Fruit fly (Drosophila melanogaster): ENCODE measurements around the gene prg.

The prg gene

dm6 chr2L:8433512-8433911 is 30.8 kb upstream of the prg start, which contains the start of gene grk:
Gene grk (minus strand): TSS chr2L:8433598.
- TF ChIP-seq Dif (GFP tag; optimal IDR thresholded peaks at IDR 0.05; ENCODE audit: partially characterized antibody) (peak; percentile 22), CG32264 (GFP tag; optimal IDR thresholded peaks at IDR 0.05) (no peak), Abd-B (GFP tag; optimal IDR thresholded peaks at IDR 0.05) (no peak)

- TF ChIP-seq pan (optimal IDR thresholded peaks at IDR 0.05) (no peak), sage (GFP tag; optimal IDR thresholded peaks at IDR 0.05) (no peak), CrebA (GFP tag; optimal IDR thresholded peaks at IDR 0.05; ENCODE audit: borderline replicate concordance) (no peak), woc (GFP tag; optimal IDR thresholded peaks at IDR 0.05) (no peak), foxo (GFP tag; optimal IDR thresholded peaks at IDR 0.05) (no peak), dl (GFP tag; optimal IDR thresholded peaks at IDR 0.05; ENCODE audit: insufficient read depth in 1 of 2, partially characterized antibody in 2 of 2) (no peak), Hr83 (GFP tag; optimal IDR thresholded peaks at IDR 0.05; ENCODE audit: poor library complexity, severe bottlenecking) (peak; percentile 87), ey (GFP tag; optimal IDR thresholded peaks at IDR 0.05) (no peak), HLH106 (tag; optimal IDR thresholded peaks at IDR 0.05) (no peak), fru (GFP tag; optimal IDR thresholded peaks at IDR 0.05) (no peak), Mio (GFP tag; optimal IDR thresholded peaks at IDR 0.05) (no peak), psq (GFP tag; optimal IDR thresholded peaks at IDR 0.05) (peak; percentile 41), Myc (optimal IDR thresholded peaks at IDR 0.05) (peak; percentile 0), lola (GFP tag; optimal IDR thresholded peaks at IDR 0.05) (no peak), CG9705 (GFP tag; optimal IDR thresholded peaks at IDR 0.05) (no peak), OdsH (GFP tag; optimal IDR thresholded peaks at IDR 0.05) (peak; percentile 4)
Observed at dm6 chr2L:8437176-8437575, 27.1 kb upstream of the prg start, which contains the start of the genes D12 and Chrac-14. Gene D12 (minus strand): TSS chr2L:8437365. Gene Chrac-14 (plus strand): TSS chr2L:8437405.

dm6 chr2L:8438052-8438451 is 26.2 kb upstream of the prg start, which contains the start of gene mus201:
Gene mus201 (plus strand): TSS chr2L:8438169.
- TF ChIP-seq Vsx2 (GFP tag; optimal IDR thresholded peaks at IDR 0.05; ENCODE audit: partially characterized antibody) (no peak), fru (GFP tag; optimal IDR thresholded peaks at IDR 0.05) (no peak), CG9705 (GFP tag; optimal IDR thresholded peaks at IDR 0.05) (peak; percentile 0)

- TF ChIP-seq Mio (GFP tag; optimal IDR thresholded peaks at IDR 0.05): no peak
- TF ChIP-seq CrebA (GFP tag; optimal IDR thresholded peaks at IDR 0.05; ENCODE audit: borderline replicate concordance): no peak
- no peak for TF ChIP-seq N (GFP tag; optimal IDR thresholded peaks at IDR 0.05)
- no peak for TF ChIP-seq Sp1 (GFP tag; optimal IDR thresholded peaks at IDR 0.05)
- TF ChIP-seq Hr83 (GFP tag; optimal IDR thresholded peaks at IDR 0.05; ENCODE audit: poor library complexity, severe bottlenecking): no peak
- TF ChIP-seq dsf (GFP tag; optimal IDR thresholded peaks at IDR 0.05; ENCODE audit: borderline replicate concordance): no peak
- TF ChIP-seq dmrt93B (GFP tag; optimal IDR thresholded peaks at IDR 0.05): no peak
- no peak for TF ChIP-seq usp (GFP tag; optimal IDR thresholded peaks at IDR 0.05)
- no peak for TF ChIP-seq CG9705 (GFP tag; optimal IDR thresholded peaks at IDR 0.05)
- no peak for TF ChIP-seq Dif (GFP tag; optimal IDR thresholded peaks at IDR 0.05; ENCODE audit: partially characterized antibody)
- TF ChIP-seq Vsx2 (GFP tag; optimal IDR thresholded peaks at IDR 0.05; ENCODE audit: partially characterized antibody): no peak
- no peak for TF ChIP-seq h (GFP tag; optimal IDR thresholded peaks at IDR 0.05)
- no peak for TF ChIP-seq Dfd (GFP tag; optimal IDR thresholded peaks at IDR 0.05)
- TF ChIP-seq jim (GFP tag; optimal IDR thresholded peaks at IDR 0.05): no peak
- no peak for TF ChIP-seq GATAd (GFP tag; optimal IDR thresholded peaks at IDR 0.05)
- no peak for TF ChIP-seq pan (optimal IDR thresholded peaks at IDR 0.05)
Observed at dm6 chr2L:8442147-8442546, 22.1 kb upstream of the prg start, which contains the start of gene CG31897. Gene CG31897 (plus strand): TSS chr2L:8442447.

- TF ChIP-seq brk (GFP tag; optimal IDR thresholded peaks at IDR 0.05): no peak
- no peak for TF ChIP-seq OdsH (GFP tag; optimal IDR thresholded peaks at IDR 0.05)
- TF ChIP-seq Mio (GFP tag; optimal IDR thresholded peaks at IDR 0.05): no peak
- TF ChIP-seq usp (GFP tag; optimal IDR thresholded peaks at IDR 0.05): no peak
- no peak for TF ChIP-seq Jra (GFP tag; optimal IDR thresholded peaks at IDR 0.05)
- TF ChIP-seq Hnf4 (GFP tag; optimal IDR thresholded peaks at IDR 0.05): no peak
- no peak for TF ChIP-seq sage (GFP tag; optimal IDR thresholded peaks at IDR 0.05)
- TF ChIP-seq Rel (GFP tag; optimal IDR thresholded peaks at IDR 0.05): no peak
- no peak for TF ChIP-seq Rel (tag; optimal IDR thresholded peaks at IDR 0.05)
- no peak for TF ChIP-seq Dif (GFP tag; optimal IDR thresholded peaks at IDR 0.05; ENCODE audit: partially characterized antibody)
- TF ChIP-seq psq (GFP tag; optimal IDR thresholded peaks at IDR 0.05): no peak
- TF ChIP-seq Dfd (GFP tag; optimal IDR thresholded peaks at IDR 0.05): no peak
- no peak for TF ChIP-seq Myc (optimal IDR thresholded peaks at IDR 0.05)
- TF ChIP-seq h (GFP tag; optimal IDR thresholded peaks at IDR 0.05): no peak
- no peak for TF ChIP-seq Hr83 (GFP tag; optimal IDR thresholded peaks at IDR 0.05; ENCODE audit: poor library complexity, severe bottlenecking)
- no peak for TF ChIP-seq GATAd (GFP tag; optimal IDR thresholded peaks at IDR 0.05)
- no peak for TF ChIP-seq sv (GFP tag; optimal IDR thresholded peaks at IDR 0.05)
- TF ChIP-seq Hr78 (GFP tag; optimal IDR thresholded peaks at IDR 0.05): no peak
- TF ChIP-seq HLH106 (tag; optimal IDR thresholded peaks at IDR 0.05): no peak
- TF ChIP-seq lola (GFP tag; optimal IDR thresholded peaks at IDR 0.05): no peak
- no peak for TF ChIP-seq dsf (GFP tag; optimal IDR thresholded peaks at IDR 0.05; ENCODE audit: borderline replicate concordance)
Observed at dm6 chr2L:8449358-8449757, 14.9 kb upstream of the prg start, which contains the start of gene Aasdh. Gene Aasdh (minus strand): TSS chr2L:8449576.

All from whole organism, wandering third instar larva.